Worm (Caenorhabditis elegans): ENCODE results near the gene act-2.

Gene act-2

ce11 chrV:11078874-11079273, 920 bp upstream of the act-2 start:
- TF ChIP-seq che-1 (tag; optimal IDR thresholded peaks at IDR 0.05) (no peak), npax-4 (tag; optimal IDR thresholded peaks at IDR 0.05) (no peak), nfya-1 (tag; optimal IDR thresholded peaks at IDR 0.05) (no peak), unc-42 (tag; optimal IDR thresholded peaks at IDR 0.05) (no peak), unc-55 (GFP tag; optimal IDR thresholded peaks at IDR 0.05) (no peak), pag-3 (tag; optimal IDR thresholded peaks at IDR 0.05; ENCODE audit: borderline replicate concordance) (no peak), nhr-232 (tag; optimal IDR thresholded peaks at IDR 0.05) (no peak), eyg-1 (tag; optimal IDR thresholded peaks at IDR 0.05) (no peak), lin-11 (tag; optimal IDR thresholded peaks at IDR 0.05) (no peak), ttx-3 (tag; optimal IDR thresholded peaks at IDR 0.05) (no peak), ceh-22 (tag; optimal IDR thresholded peaks at IDR 0.05) (no peak), K09A11.1 (tag; optimal IDR thresholded peaks at IDR 0.05; ENCODE audit: insufficient read depth) (no peak), C08G9.2 (tag; optimal IDR thresholded peaks at IDR 0.05) (no peak), pqm-1 (tag; optimal IDR thresholded peaks at IDR 0.05) (no peak), hlh-8 (tag; optimal IDR thresholded peaks at IDR 0.05) (no peak), ceh-18 (tag; optimal IDR thresholded peaks at IDR 0.05) (no peak), mec-3 (tag; optimal IDR thresholded peaks at IDR 0.05; ENCODE audit: borderline replicate concordance) (no peak), fkh-10 (GFP tag; optimal IDR thresholded peaks at IDR 0.05) (no peak), ceh-19 (GFP tag; optimal IDR thresholded peaks at IDR 0.05) (no peak)

DNA sequence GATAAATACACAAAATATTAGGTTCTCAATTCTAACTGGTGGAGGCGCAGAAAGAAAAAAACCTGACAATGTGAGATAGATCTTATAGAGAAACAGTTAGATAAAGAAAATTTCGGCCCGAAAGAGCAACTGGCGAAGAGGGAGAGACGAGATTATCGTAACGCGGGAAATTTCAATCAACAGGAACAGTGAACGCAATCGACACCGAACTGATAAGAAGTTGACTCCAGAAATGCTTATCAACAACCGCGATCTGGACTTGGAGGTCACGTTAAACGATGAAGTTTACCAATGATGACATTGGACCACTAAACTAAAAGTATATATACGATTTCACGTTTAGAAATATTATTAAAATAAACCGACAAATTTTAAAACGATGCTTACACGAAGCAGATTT, 1.6 kb downstream of the act-2 start:
- TF ChIP-seq ceh-18 (tag; optimal IDR thresholded peaks at IDR 0.05) (no peak), ceh-45 (GFP tag; IDR thresholded peaks at IDR 0.05) (no peak), ceh-24 (tag; optimal IDR thresholded peaks at IDR 0.05) (no peak), fkh-6 (tag; optimal IDR thresholded peaks at IDR 0.05) (no peak), C38D4.7 (GFP tag; optimal IDR thresholded peaks at IDR 0.05) (no peak), ref-2 (tag; optimal IDR thresholded peaks at IDR 0.05) (no peak), ahr-1 (tag; optimal IDR thresholded peaks at IDR 0.05) (no peak), unc-3 (GFP tag; conservative IDR thresholded peaks at IDR 0.05) (no peak), unc-3 (tag; optimal IDR thresholded peaks at IDR 0.05) (no peak), elt-2 (tag; optimal IDR thresholded peaks at IDR 0.05) (peak; percentile 89), madf-2 (tag; optimal IDR thresholded peaks at IDR 0.05) (no peak), dve-1 (tag; optimal IDR thresholded peaks at IDR 0.05) (no peak), ama-1 (optimal IDR thresholded peaks at IDR 0.05) (peak; percentile 23)

- TF ChIP-seq hlh-30 (tag; optimal IDR thresholded peaks at IDR 0.05; ENCODE audit: insufficient read depth) = no peak
Measured at ce11 chrV:11076028-11076402, 1.9 kb downstream of the act-2 start.

ce11 chrV:11075209-11076027, 2.5 kb downstream of the act-2 start:
- TF ChIP-seq pat-9 (tag; optimal IDR thresholded peaks at IDR 0.05) (no peak), ceh-18 (tag; optimal IDR thresholded peaks at IDR 0.05) (peak; percentile 13), F13H6.1 (tag; optimal IDR thresholded peaks at IDR 0.05) (no peak), sox-4 (tag; optimal IDR thresholded peaks at IDR 0.05) (no peak), tbx-2 (tag; optimal IDR thresholded peaks at IDR 0.05) (no peak), unc-86 (tag; optimal IDR thresholded peaks at IDR 0.05) (no peak), hlh-13 (GFP tag; optimal IDR thresholded peaks at IDR 0.05) (no peak), ztf-16 (tag; optimal IDR thresholded peaks at IDR 0.05) (no peak), che-1 (tag; optimal IDR thresholded peaks at IDR 0.05) (no peak), pros-1 (tag; optimal IDR thresholded peaks at IDR 0.05) (no peak), sox-2 (GFP tag; IDR thresholded peaks at IDR 0.05) (no peak), ceh-30 (tag; optimal IDR thresholded peaks at IDR 0.05) (no peak), nhr-232 (tag; optimal IDR thresholded peaks at IDR 0.05) (no peak), C08G9.2 (tag; optimal IDR thresholded peaks at IDR 0.05) (no peak), sdc-2 (tag; optimal IDR thresholded peaks at IDR 0.05) (peak; percentile 26), ceh-24 (tag; optimal IDR thresholded peaks at IDR 0.05) (no peak), ceh-14 (tag; optimal IDR thresholded peaks at IDR 0.05) (no peak), ref-2 (tag; optimal IDR thresholded peaks at IDR 0.05) (peak; percentile 14), ceh-9 (tag; optimal IDR thresholded peaks at IDR 0.05) (no peak), pag-3 (tag; optimal IDR thresholded peaks at IDR 0.05; ENCODE audit: borderline replicate concordance) (no peak), ama-1 (optimal IDR thresholded peaks at IDR 0.05) (no peak), hlh-30 (tag; optimal IDR thresholded peaks at IDR 0.05; ENCODE audit: insufficient read depth) (no peak), lin-11 (tag; optimal IDR thresholded peaks at IDR 0.05) (no peak), hlh-6 (tag; optimal IDR thresholded peaks at IDR 0.05) (peak; percentile 32), unc-3 (GFP tag; conservative IDR thresholded peaks at IDR 0.05) (no peak), unc-3 (tag; optimal IDR thresholded peaks at IDR 0.05) (no peak)

All from whole organism, late embryonic.